Fruit fly (Drosophila melanogaster): ENCODE measurements around the gene Tango6.
A peak's percentile ranks its signal among the peaks of the same experiment; 100 is the strongest.

The Tango6 gene

dm6 chr2L:18995660-18996417 lies 27.0 kb downstream of the Tango6 start, which contains the start of gene CG10650 (continued):
- TF ChIP-seq PHDP (tag; optimal IDR thresholded peaks at IDR 0.05) (no peak), grn (GFP tag; optimal IDR thresholded peaks at IDR 0.05) (no peak), CG2202 (tag; optimal IDR thresholded peaks at IDR 0.05) (no peak), Doc2 (GFP tag; IDR thresholded peaks at IDR 0.05) (no peak), toy (GFP tag; IDR thresholded peaks at IDR 0.05) (no peak), yki (optimal IDR thresholded peaks at IDR 0.05) (no peak), MBD-R2 (GFP tag; IDR thresholded peaks at IDR 0.05) (no peak), Abd-B (GFP tag; optimal IDR thresholded peaks at IDR 0.05) (no peak), Atf3 (GFP tag; optimal IDR thresholded peaks at IDR 0.05) (no peak), usp (GFP tag; optimal IDR thresholded peaks at IDR 0.05) (no peak), CG18619 (GFP tag; optimal IDR thresholded peaks at IDR 0.05) (no peak), Pdp1 (GFP tag; optimal IDR thresholded peaks at IDR 0.05) (peak in 1 of 2 experiments; percentile 34), jigr1 (GFP tag; IDR thresholded peaks at IDR 0.05) (no peak), CG32767 (GFP tag; IDR thresholded peaks at IDR 0.05) (no peak), nau (GFP tag; optimal IDR thresholded peaks at IDR 0.05) (no peak), CG6813 (GFP tag; optimal IDR thresholded peaks at IDR 0.05) (peak; percentile 5), CG17568 (GFP tag; optimal IDR thresholded peaks at IDR 0.05) (no peak), chinmo (GFP tag; IDR thresholded peaks at IDR 0.05; ENCODE audit: partially characterized antibody) (peak; percentile 78; the same call in 2 of the 4 replicates), Nf-YB (GFP tag; optimal IDR thresholded peaks at IDR 0.05) (peak; percentile 10), Ptx1 (GFP tag; IDR thresholded peaks at IDR 0.05) (no peak), Hey (tag; optimal IDR thresholded peaks at IDR 0.05) (peak; percentile 36), Lhr (GFP tag; optimal IDR thresholded peaks at IDR 0.05) (no peak), BtbVII (GFP tag; optimal IDR thresholded peaks at IDR 0.05) (no peak), gcm2 (GFP tag; optimal IDR thresholded peaks at IDR 0.05) (no peak), corto (GFP tag; optimal IDR thresholded peaks at IDR 0.05) (no peak), Myb (GFP tag; optimal IDR thresholded peaks at IDR 0.05) (no peak), TFAM (GFP tag; optimal IDR thresholded peaks at IDR 0.05) (no peak), hb (GFP tag; IDR thresholded peaks at IDR 0.05; ENCODE audit: partially characterized antibody) (no peak), CG4854 (GFP tag; optimal IDR thresholded peaks at IDR 0.05) (no peak), CG11398 (GFP tag; optimal IDR thresholded peaks at IDR 0.05) (no peak), CG17359 (tag; optimal IDR thresholded peaks at IDR 0.05) (no peak), sug (tag; optimal IDR thresholded peaks at IDR 0.05) (peak; percentile 73), CG6683 (GFP tag; optimal IDR thresholded peaks at IDR 0.05) (no peak), Scr (GFP tag; IDR thresholded peaks at IDR 0.05; ENCODE audit: partially characterized antibody) (no peak), gsb (GFP tag; IDR thresholded peaks at IDR 0.05) (no peak), H2.0 (GFP tag; IDR thresholded peaks at IDR 0.05) (no peak), CG18262 (tag; optimal IDR thresholded peaks at IDR 0.05) (no peak), h (optimal IDR thresholded peaks at IDR 0.05) (no peak), ash1 (GFP tag; optimal IDR thresholded peaks at IDR 0.05) (no peak), gcm (GFP tag; optimal IDR thresholded peaks at IDR 0.05) (no peak), CG3847 (GFP tag; IDR thresholded peaks at IDR 0.05) (no peak), vfl (GFP tag; optimal IDR thresholded peaks at IDR 0.05) (no peak), Drgx (GFP tag; IDR thresholded peaks at IDR 0.05) (no peak), CG13287 (GFP tag; IDR thresholded peaks at IDR 0.05; ENCODE audit: partially characterized antibody) (no peak), CG2129 (GFP tag; IDR thresholded peaks at IDR 0.05; ENCODE audit: partially characterized antibody) (no peak), GATAe (GFP tag; conservative IDR thresholded peaks at IDR 0.05) (peak; percentile 37), tap (tag; optimal IDR thresholded peaks at IDR 0.05) (no peak), MTF-1 (GFP tag; optimal IDR thresholded peaks at IDR 0.05; ENCODE audit: borderline replicate concordance) (no peak), tx (GFP tag; optimal IDR thresholded peaks at IDR 0.05) (no peak), hkb (optimal IDR thresholded peaks at IDR 0.05) (no peak), hkb (GFP tag; IDR thresholded peaks at IDR 0.05) (no peak)
